Worm (Caenorhabditis elegans) whole organism, L4/young adult: Measurements from ENCODE around the gene Y57A10B.6.

ENCODE experiments used
- W03F9.2 ChIP-seq: fragments of 150-350 bp; optimal IDR thresholded peaks from 2 replicates; lab custom pipeline; 2014; ENCODE audit warnings: missing biosample characterization, missing genetic modification characterization
- dao-5 ChIP-seq: sonication (generic microtip); optimal IDR thresholded peaks from 2 replicates; lab custom pipeline; 2016; ENCODE audit warnings: missing genotype, missing genetic modification characterization, moderate library complexity, missing compliant biosample characterization

- no peak for TF ChIP-seq W03F9.2 (tag; lab: Kevin White, UChicago)
- no peak for TF ChIP-seq dao-5 (tag; lab: Kevin White, UChicago)
Observed at ce11 chrII:12387487-12387886, 2.4 kb upstream of the Y57A10B.6 start.
